Worm (Caenorhabditis elegans): ENCODE measurements around the gene ZK1290.15.

- TF ChIP-seq ceh-16 (tag; optimal IDR thresholded peaks at IDR 0.05) (no peak), daf-12 (tag; optimal IDR thresholded peaks at IDR 0.05) (no peak), lin-15B (tag; optimal IDR thresholded peaks at IDR 0.05) (no peak), eor-1 (tag; optimal IDR thresholded peaks at IDR 0.05) (no peak), pqm-1 (tag; optimal IDR thresholded peaks at IDR 0.05) (no peak), nhr-237 (tag; optimal IDR thresholded peaks at IDR 0.05) (no peak), snpc-4 (tag; optimal IDR thresholded peaks at IDR 0.05) (no peak), ama-1 (optimal IDR thresholded peaks at IDR 0.05) (no peak)
These were observed 37.5 kb downstream of the ZK1290.15 start for ce11 chrII:7560844-7561243.

Measured in whole organism, L3 larva.